Fruit fly (Drosophila melanogaster) whole organism, embryonic: ENCODE results near the gene Prp3.
A peak's percentile ranks its signal among the peaks of the same experiment; 100 is the strongest.

Source experiments
- Asciz ChIP-seq: fragments of 200-800 bp; sonication (Bioruptor generic); optimal IDR thresholded peaks from 2 replicates; lab custom pipeline; 2017; ENCODE audit warnings: missing biosample characterization, mild to moderate bottlenecking, missing genetic modification characterization, missing genetic modification reagents
- Awh ChIP-seq: fragments of 200-800 bp; sonication (Bioruptor generic); IDR thresholded peaks from 2 replicates; pipeline ENCODE4, ENCODE4 v1.3.6; 2022; ENCODE audit warnings: missing biosample characterization, missing genetic modification characterization
- BtbVII ChIP-seq: fragments of 200-800 bp; sonication (Bioruptor generic); optimal IDR thresholded peaks from 3 replicates; lab custom pipeline; 2017; ENCODE audit warnings: missing biosample characterization, mild to moderate bottlenecking, missing genetic modification characterization
- CG10267 ChIP-seq: fragments of 200-800 bp; sonication (Bioruptor generic); optimal IDR thresholded peaks from 2 replicates; lab custom pipeline; 2018; ENCODE audit warnings: missing biosample characterization, mild to moderate bottlenecking, missing genetic modification characterization, moderate library complexity
- CG10543 ChIP-seq: fragments of 200-800 bp; sonication (Bioruptor generic); optimal IDR thresholded peaks from 3 replicates; lab custom pipeline; 2017; ENCODE audit warnings: missing biosample characterization, mild to moderate bottlenecking, missing genetic modification characterization, moderate library complexity
- CG11085 ChIP-seq: fragments of 200-800 bp; sonication (Bioruptor generic); IDR thresholded peaks from 2 replicates; pipeline ENCODE4 v1.3.6; 2022; ENCODE audit warnings: missing biosample characterization, missing genetic modification characterization
- CG11504 ChIP-seq: fragments of 200-800 bp; sonication (Bioruptor generic); optimal IDR thresholded peaks from 3 replicates; lab custom pipeline; 2019; ENCODE audit warnings: missing biosample characterization, mild to moderate bottlenecking, missing genetic modification characterization, moderate library complexity
- CG11695 ChIP-seq: fragments of 200-800 bp; sonication (Bioruptor generic); IDR thresholded peaks from 3 replicates; pipeline ENCODE4 v1.3.6; 2022; ENCODE audit warnings: missing biosample characterization, missing genetic modification characterization
- CG12104 ChIP-seq: fragments of 200-800 bp; sonication (Bioruptor generic); optimal IDR thresholded peaks from 3 replicates; lab custom pipeline; 2016; ENCODE audit warnings: missing biosample characterization, missing genetic modification characterization
- CG13296 ChIP-seq: fragments of 200-800 bp; sonication (Bioruptor generic); optimal IDR thresholded peaks from 3 replicates; lab custom pipeline; 2018; ENCODE audit warnings: missing biosample characterization, mild to moderate bottlenecking, missing genetic modification characterization
- CG13894 ChIP-seq: fragments of 200-800 bp; sonication (Bioruptor generic); optimal IDR thresholded peaks from 3 replicates; lab custom pipeline; 2018; ENCODE audit warnings: missing biosample characterization, mild to moderate bottlenecking, missing genetic modification characterization, moderate library complexity
- CG15269 ChIP-seq: fragments of 200-800 bp; sonication (Bioruptor generic); optimal IDR thresholded peaks from 2 replicates; lab custom pipeline; 2018; ENCODE audit warnings: missing biosample characterization, mild to moderate bottlenecking, missing genetic modification characterization, moderate library complexity
- CG2199 ChIP-seq: fragments of 200-800 bp; sonication (Bioruptor generic); IDR thresholded peaks from 3 replicates; pipeline ENCODE4 v1.3.6; 2022; ENCODE audit warnings: missing biosample characterization, missing genetic modification characterization
- CG32532 ChIP-seq: fragments of 200-800 bp; sonication (Bioruptor generic); IDR thresholded peaks from 2 replicates; pipeline ENCODE4 v1.3.6; 2022; ENCODE audit warnings: missing biosample characterization, missing genetic modification characterization
- CG3847 ChIP-seq: fragments of 200-800 bp; sonication (Bioruptor generic); IDR thresholded peaks from 2 replicates; pipeline ENCODE4 v1.3.6; 2022; ENCODE audit warnings: missing biosample characterization, missing genetic modification characterization
- CG4360 ChIP-seq: fragments of 200-800 bp; sonication (Bioruptor generic); IDR thresholded peaks from 2 replicates; pipeline ENCODE4 v1.3.6; 2022; ENCODE audit warnings: missing biosample characterization, missing genetic modification characterization
- CG4730 ChIP-seq: fragments of 200-800 bp; sonication (Bioruptor generic); IDR thresholded peaks from 2 replicates; pipeline ENCODE4 v1.3.6; 2022; ENCODE audit warnings: missing biosample characterization, missing genetic modification characterization
- CG6175 ChIP-seq: fragments of 200-800 bp; sonication (Bioruptor generic); IDR thresholded peaks from 3 replicates; pipeline ENCODE4 v1.3.6; 2022; ENCODE audit warnings: missing biosample characterization, missing genetic modification characterization
- CG6272 ChIP-seq: fragments of 200-800 bp; sonication (Bioruptor generic); IDR thresholded peaks from 2 replicates; pipeline ENCODE4 v1.3.6; 2022; ENCODE audit warnings: missing biosample characterization, missing genetic modification characterization
- CG8281 ChIP-seq: fragments of 200-800 bp; sonication (Bioruptor generic); optimal IDR thresholded peaks from 2 replicates; lab custom pipeline; 2018; ENCODE audit warnings: missing biosample characterization, mild to moderate bottlenecking, missing genetic modification characterization, moderate library complexity
- CG9797 ChIP-seq: fragments of 200-800 bp; sonication (Bioruptor generic); optimal IDR thresholded peaks from 3 replicates; lab custom pipeline; 2018; ENCODE audit warnings: missing biosample characterization, mild to moderate bottlenecking, missing genetic modification characterization
- CG9876 ChIP-seq: fragments of 200-800 bp; sonication (Bioruptor generic); optimal IDR thresholded peaks from 2 replicates; lab custom pipeline; 2016; ENCODE audit warnings: missing biosample characterization, missing genetic modification characterization
- CrebB ChIP-seq: fragments of 200-800 bp; sonication (Bioruptor generic); optimal IDR thresholded peaks from 3 replicates; lab custom pipeline; 2018; ENCODE audit warnings: missing biosample characterization, mild to moderate bottlenecking, missing genetic modification characterization
- Dip2 ChIP-seq: fragments of 200-800 bp; sonication (Bioruptor generic); IDR thresholded peaks from 2 replicates; pipeline ENCODE4 v1.3.6; 2022; ENCODE audit warnings: missing biosample characterization, missing genetic modification characterization
- HHEX ChIP-seq: fragments of 200-800 bp; sonication (Bioruptor generic); optimal IDR thresholded peaks from 3 replicates; lab custom pipeline; 2017; ENCODE audit warnings: missing biosample characterization, mild to moderate bottlenecking, missing genetic modification characterization, missing genetic modification reagents
- HLH54F ChIP-seq: fragments of 200-800 bp; sonication (Bioruptor generic); optimal IDR thresholded peaks from 3 replicates; lab custom pipeline; 2016; ENCODE audit warnings: missing biosample characterization, missing genetic modification characterization
- HmgZ ChIP-seq: fragments of 200-800 bp; sonication (Bioruptor generic); optimal IDR thresholded peaks from 2 replicates; lab custom pipeline; 2018; ENCODE audit warnings: missing biosample characterization, mild to moderate bottlenecking, missing genetic modification characterization
- Hr51 ChIP-seq, 2 experiments: fragments of 200-800 bp; sonication (Bioruptor generic); optimal IDR thresholded peaks; 2 replicates in 1 of 2; 3 replicates in 1 of 2; lab custom pipeline; 2016 to 2018; ENCODE audit warnings: missing biosample characterization in 2 of 2, missing genetic modification characterization in 2 of 2, mild to moderate bottlenecking in 1 of 2, moderate library complexity in 1 of 2
- Opbp ChIP-seq: fragments of 200-800 bp; sonication (Bioruptor generic); IDR thresholded peaks from 3 replicates; pipeline ENCODE4 v1.3.6; 2022; ENCODE audit warnings: missing biosample characterization, missing genetic modification characterization; ENCODE audit not compliant: partially characterized antibody
- PHDP ChIP-seq: fragments of 200-800 bp; sonication (Bioruptor generic); optimal IDR thresholded peaks from 3 replicates; lab custom pipeline; 2018; ENCODE audit warnings: missing biosample characterization, mild to moderate bottlenecking, missing genetic modification characterization, moderate library complexity
- Pdp1 ChIP-seq, 2 experiments: fragments of 200-800 bp; sonication (Bioruptor generic); optimal IDR thresholded peaks; 3 replicates each; lab custom pipeline; 2016; ENCODE audit warnings: missing biosample characterization in 2 of 2, missing genetic modification characterization in 2 of 2, mild to moderate bottlenecking in 1 of 2, moderate library complexity in 1 of 2
- Poxn ChIP-seq: fragments of 200-800 bp; sonication (Bioruptor generic); IDR thresholded peaks from 2 replicates; pipeline ENCODE4 v1.3.6; 2022; ENCODE audit warnings: missing biosample characterization, missing genetic modification characterization
- Stat92E ChIP-seq, 3 experiments: fragments of >200 bp in 2 of 3; fragments of 200-800 bp in 1 of 3; sonication (Bioruptor generic) in 1 of 3; optimal IDR thresholded peaks; 2 replicates each; lab custom pipeline; 2017 to 2019; ENCODE audit warnings: missing biosample characterization in 3 of 3, missing genetic modification characterization in 3 of 3, mild to moderate bottlenecking in 1 of 3, moderate library complexity in 1 of 3
- abd-A ChIP-seq: fragments of 200-800 bp; sonication (Bioruptor generic); optimal IDR thresholded peaks from 3 replicates; lab custom pipeline; 2019; ENCODE audit warnings: missing biosample characterization, mild to moderate bottlenecking, missing genetic modification characterization, moderate library complexity
- bowl ChIP-seq: fragments of 200-800 bp; sonication (Bioruptor generic); IDR thresholded peaks from 2 replicates; pipeline ENCODE4 v1.3.6; 2022; ENCODE audit warnings: missing biosample characterization, missing genetic modification characterization
- dm ChIP-seq: fragments of 200-800 bp; sonication (Bioruptor generic); optimal IDR thresholded peaks from 3 replicates; lab custom pipeline; 2016; ENCODE audit warnings: missing biosample characterization, missing genetic modification characterization
- dmrt99B ChIP-seq: fragments of 200-800 bp; sonication (Bioruptor generic); optimal IDR thresholded peaks from 2 replicates; lab custom pipeline; 2018; ENCODE audit warnings: missing biosample characterization, mild to moderate bottlenecking, missing genetic modification characterization, moderate library complexity
- gce ChIP-seq: fragments of 200-800 bp; sonication (Bioruptor generic); IDR thresholded peaks from 3 replicates; pipeline ENCODE4 v1.3.6; 2022; ENCODE audit warnings: missing biosample characterization, missing genetic modification characterization
- gem ChIP-seq: fragments of 200-800 bp; sonication (Bioruptor generic); optimal IDR thresholded peaks from 2 replicates; lab custom pipeline; 2019; ENCODE audit warnings: missing biosample characterization, mild to moderate bottlenecking, missing genetic modification characterization, moderate library complexity
- peb ChIP-seq: fragments of 200-800 bp; sonication (Bioruptor generic); IDR thresholded peaks from 2 replicates; pipeline ENCODE4 v1.3.6; 2022; ENCODE audit warnings: missing biosample characterization, missing genetic modification characterization
- pho ChIP-seq: fragments of 200-800 bp; sonication (Bioruptor generic); optimal IDR thresholded peaks from 2 replicates; lab custom pipeline; 2016; ENCODE audit warnings: missing biosample characterization, missing genetic modification characterization
- row ChIP-seq: fragments of 200-800 bp; sonication (Bioruptor generic); IDR thresholded peaks from 3 replicates; pipeline ENCODE4 v1.3.6; 2022; ENCODE audit warnings: missing biosample characterization, missing genetic modification characterization
- salm ChIP-seq: fragments of 200-800 bp; sonication (Bioruptor generic); optimal IDR thresholded peaks from 2 replicates; lab custom pipeline; 2018; ENCODE audit warnings: missing biosample characterization, mild to moderate bottlenecking, missing genetic modification characterization
- seq ChIP-seq: fragments of 200-800 bp; sonication (Bioruptor generic); IDR thresholded peaks from 2 replicates; pipeline ENCODE4 v1.3.6; 2022; ENCODE audit warnings: missing biosample characterization, missing genetic modification characterization
- sisA ChIP-seq: fragments of 200-800 bp; sonication (Bioruptor generic); IDR thresholded peaks from 2 replicates; pipeline ENCODE4 v1.3.6; 2022; ENCODE audit warnings: missing biosample characterization, missing genetic modification characterization
- slbo ChIP-seq: fragments of 200-800 bp; sonication (Bioruptor generic); IDR thresholded peaks from 2 replicates; pipeline ENCODE4 v1.3.6; 2022; ENCODE audit warnings: missing biosample characterization, missing genetic modification characterization
- sug ChIP-seq: fragments of 200-800 bp; optimal IDR thresholded peaks from 2 replicates; lab custom pipeline; 2019; ENCODE audit warnings: missing biosample characterization, mild to moderate bottlenecking, missing genetic modification characterization, moderate library complexity
- tap ChIP-seq: fragments of 200-800 bp; optimal IDR thresholded peaks from 3 replicates; lab custom pipeline; 2019; ENCODE audit warnings: missing biosample characterization, mild to moderate bottlenecking, missing genetic modification characterization, moderate library complexity
- tna ChIP-seq: fragments of 200-800 bp; sonication (Bioruptor generic); IDR thresholded peaks from 2 replicates; pipeline ENCODE4 v1.3.6; 2022; ENCODE audit warnings: missing biosample characterization, missing genetic modification characterization; ENCODE audit not compliant: partially characterized antibody
- tup ChIP-seq: fragments of 200-800 bp; sonication (Bioruptor generic); optimal IDR thresholded peaks from 2 replicates; lab custom pipeline; 2016; ENCODE audit warnings: missing biosample characterization, mild to moderate bottlenecking, missing genetic modification characterization, moderate library complexity
- vvl ChIP-seq: fragments of 200-800 bp; sonication (Bioruptor generic); IDR thresholded peaks from 2 replicates; pipeline ENCODE4 v1.3.6; 2022; ENCODE audit warnings: missing biosample characterization, missing genetic modification characterization

Gene Prp3

dm6 chr3L:19939024-19939423 lies 28.9 kb downstream of the Prp3 start, which contains the start of gene Ac76E (continued):
- TF ChIP-seq CG2199: peak; percentile 60; the same call in 1 of the 3 replicates
- TF ChIP-seq CG10543: peak; percentile 46
- TF ChIP-seq CG13296 (GFP tag; lab: Kevin White, UChicago): no peak
- TF ChIP-seq CG32532 (GFP tag; lab: Robert Waterston, UW): peak; percentile 45; the same call in 1 of the 2 replicates
- no peak for TF ChIP-seq CG12104 (GFP tag; lab: Kevin White, UChicago)
- no peak for TF ChIP-seq CG6272
- TF ChIP-seq sug (tag; lab: Kevin White, UChicago): peak; percentile 24
- TF ChIP-seq CG8281 (tag; lab: Kevin White, UChicago): no peak
- no peak for TF ChIP-seq CG9876
- no peak for TF ChIP-seq dm (GFP tag; lab: Kevin White, UChicago)
- TF ChIP-seq row: no peak
- TF ChIP-seq seq (GFP tag; lab: Robert Waterston, UW): peak; percentile 35; the same call in 1 of the 2 replicates
- TF ChIP-seq salm (tag; lab: Kevin White, UChicago): no peak
- no peak for TF ChIP-seq dmrt99B (tag; lab: Kevin White, UChicago)
- TF ChIP-seq Asciz: no peak
- no peak for TF ChIP-seq CG4730 (GFP tag; lab: Robert Waterston, UW)
- no peak for TF ChIP-seq sisA (GFP tag; lab: Robert Waterston, UW)
- peak; percentile 100 for TF ChIP-seq CG11504 (tag; lab: Kevin White, UChicago)
- TF ChIP-seq gce (GFP tag; lab: Robert Waterston, UW): no peak
- no peak for TF ChIP-seq CG4360 (GFP tag; lab: Robert Waterston, UW)
- no peak for TF ChIP-seq gem (tag; lab: Kevin White, UChicago)
- no peak for TF ChIP-seq HHEX (GFP tag; lab: Kevin White, UChicago)
- no peak; the same call in 1 of the 2 replicates for TF ChIP-seq vvl (GFP tag; lab: Robert Waterston, UW)
- TF ChIP-seq CG9797: no peak
- no peak for TF ChIP-seq HLH54F
- TF ChIP-seq tna (GFP tag; lab: Robert Waterston, UW): no peak; the same call in 1 of the 2 replicates
- TF ChIP-seq PHDP (tag; lab: Kevin White, UChicago): peak; percentile 28
- peak in 1 of 2 experiments; percentile 32 for TF ChIP-seq Pdp1 (GFP tag; optimal IDR thresholded peaks at IDR 0.05; lab: Kevin White, UChicago)
- TF ChIP-seq Poxn: no peak
- no peak for TF ChIP-seq Dip2 (GFP tag; lab: Robert Waterston, UW)
- 0 out of 3 replicates have a peak, but pooled peaks have one; percentile 26 for TF ChIP-seq CG11695 (GFP tag; lab: Robert Waterston, UW)
- no peak for TF ChIP-seq Hr51 (GFP tag; optimal IDR thresholded peaks at IDR 0.05; lab: Kevin White, UChicago)
- TF ChIP-seq Awh: no peak
- no peak for TF ChIP-seq CG6175 (GFP tag; lab: Robert Waterston, UW)
- peak; percentile 4 for TF ChIP-seq CG15269
- no peak for TF ChIP-seq Opbp (GFP tag; lab: Robert Waterston, UW)
- no peak for TF ChIP-seq tap (tag; lab: Kevin White, UChicago)
- TF ChIP-seq CG13894 (tag; lab: Kevin White, UChicago): peak; percentile 9
- no peak for TF ChIP-seq pho
- peak; percentile 11 for TF ChIP-seq BtbVII (GFP tag; lab: Kevin White, UChicago)
- peak; percentile 29 for TF ChIP-seq slbo (GFP tag; lab: Robert Waterston, UW)
- TF ChIP-seq bowl (GFP tag; lab: Robert Waterston, UW): no peak
- TF ChIP-seq CG10267 (tag; lab: Kevin White, UChicago): no peak
- TF ChIP-seq peb (GFP tag; lab: Robert Waterston, UW): no peak
- no peak for TF ChIP-seq tup (GFP tag; lab: Kevin White, UChicago)
- 0 out of 2 replicates have a peak, but pooled peaks have one; percentile 7 for TF ChIP-seq CG3847 (GFP tag; lab: Robert Waterston, UW)
- peak; percentile 56 for TF ChIP-seq HmgZ
- TF ChIP-seq CrebB (tag; lab: Kevin White, UChicago): peak; percentile 15
- no peak for TF ChIP-seq Stat92E (GFP tag; optimal IDR thresholded peaks at IDR 0.05; lab: Kevin White, UChicago)
- TF ChIP-seq abd-A (tag; lab: Kevin White, UChicago): peak; percentile 59
- TF ChIP-seq CG11085 (GFP tag; lab: Robert Waterston, UW): no peak
